Worm (Caenorhabditis elegans) whole organism, L1 larva: ENCODE data around the gene Y62F5A.9.
A peak's percentile ranks its signal among the peaks of the same experiment; 100 is the strongest.

Source experiments
- C16A3.4 ChIP-seq: fragments of 150-350 bp; optimal IDR thresholded peaks from 2 replicates; lab custom pipeline; 2014; ENCODE audit warnings: missing biosample characterization, missing genetic modification characterization
- F16B12.6 ChIP-seq: fragments of 150-350 bp; optimal IDR thresholded peaks from 2 replicates; lab custom pipeline; 2014; ENCODE audit warnings: missing biosample characterization, missing genetic modification characterization
- blmp-1 ChIP-seq: fragments of 150-350 bp; optimal IDR thresholded peaks from 2 replicates; lab custom pipeline; 2014; ENCODE audit warnings: missing biosample characterization, missing genetic modification characterization
- ceh-63 ChIP-seq: fragments of 200-800 bp; sonication (Bioruptor generic); optimal IDR thresholded peaks from 2 replicates; lab custom pipeline; 2018; ENCODE audit warnings: mild to moderate bottlenecking, missing genetic modification characterization, missing compliant biosample characterization
- ceh-8 ChIP-seq: fragments of 200-800 bp; sonication (Bioruptor generic); optimal IDR thresholded peaks from 2 replicates; lab custom pipeline; 2018; ENCODE audit warnings: mild to moderate bottlenecking, missing genetic modification characterization, moderate library complexity, missing compliant biosample characterization
- ceh-88 ChIP-seq: fragments of 200-800 bp; sonication (Bioruptor generic); IDR thresholded peaks from 2 replicates; pipeline ENCODE4 v1.3.6; 2022; ENCODE audit warnings: missing genetic modification characterization, missing compliant biosample characterization
- ceh-90 ChIP-seq: sonication (generic microtip); optimal IDR thresholded peaks from 2 replicates; lab custom pipeline; 2016; ENCODE audit warnings: missing genetic modification characterization, missing compliant biosample characterization
- dpl-1 ChIP-seq, 3 experiments: fragments of 150-350 bp in 2 of 3; sonication (generic microtip) in 1 of 3; optimal IDR thresholded peaks; 2 replicates each; lab custom pipeline; 2014 to 2017; ENCODE audit warnings: missing biosample characterization in 3 of 3, missing genetic modification characterization in 3 of 3, missing genetic modification reagents in 3 of 3
- efl-1 ChIP-seq, 4 experiments: fragments of 150-350 bp; optimal IDR thresholded peaks in 3 of 4; peaks in 1 of 4; 1 replicate in 1 of 4; 2 replicates in 3 of 4; lab custom pipeline; 2014; ENCODE audit warnings: missing biosample characterization in 2 of 4, missing genetic modification characterization in 2 of 4, missing genetic modification reagents in 2 of 4
- efl-3 ChIP-seq: fragments of 200-800 bp; sonication (Bioruptor generic); optimal IDR thresholded peaks from 2 replicates; lab custom pipeline; 2018; ENCODE audit warnings: mild to moderate bottlenecking, missing genetic modification characterization, missing compliant biosample characterization
- egl-13 ChIP-seq: sonication (generic microtip); optimal IDR thresholded peaks from 2 replicates; lab custom pipeline; 2016; ENCODE audit warnings: missing genotype, missing genetic modification reagents, missing genetic modification characterization, missing compliant biosample characterization
- egl-27 ChIP-seq, 2 experiments: fragments of 150-350 bp in 1 of 2; sonication (generic microtip); optimal IDR thresholded peaks; 3 replicates each; lab custom pipeline; 2017 to 2018; ENCODE audit warnings: missing biosample characterization in 2 of 2, missing genetic modification characterization in 2 of 2, missing genetic modification reagents in 2 of 2
- elt-2 ChIP-seq: sonication (generic microtip); optimal IDR thresholded peaks from 2 replicates; lab custom pipeline; 2016; ENCODE audit warnings: missing genetic modification characterization, mild to moderate bottlenecking, inconsistent platforms, missing compliant biosample characterization, missing genetic modification reagents
- fkh-4 ChIP-seq: sonication (generic microtip); optimal IDR thresholded peaks from 2 replicates; lab custom pipeline; 2016; ENCODE audit warnings: missing compliant biosample characterization, missing genetic modification characterization, borderline replicate concordance
- grh-1 ChIP-seq: fragments of 200-800 bp; sonication (Bioruptor generic); IDR thresholded peaks from 2 replicates; pipeline ENCODE4 v1.3.6; 2022; ENCODE audit warnings: missing genetic modification reagents, missing genetic modification characterization, missing compliant biosample characterization
- hlh-4 ChIP-seq: sonication (generic microtip); optimal IDR thresholded peaks from 2 replicates; lab custom pipeline; 2016; ENCODE audit warnings: mild to moderate bottlenecking, missing genetic modification characterization, missing compliant biosample characterization
- isw-1 ChIP-seq: fragments of 200-800 bp; sonication (Bioruptor generic); IDR thresholded peaks from 2 replicates; pipeline ENCODE4 v1.3.6; 2022; ENCODE audit warnings: missing genetic modification characterization, missing compliant biosample characterization
- lin-13 ChIP-seq: fragments of 150-350 bp; optimal IDR thresholded peaks from 2 replicates; lab custom pipeline; 2014; ENCODE audit warnings: missing biosample characterization, missing genetic modification reagents, missing genetic modification characterization
- lin-14 ChIP-seq: fragments of 200-800 bp; sonication (Bioruptor generic); optimal IDR thresholded peaks from 2 replicates; lab custom pipeline; 2018; ENCODE audit warnings: mild to moderate bottlenecking, missing genetic modification characterization, moderate library complexity, missing compliant biosample characterization
- lin-35 ChIP-seq, 2 experiments: fragments of 150-350 bp; optimal IDR thresholded peaks; 2 replicates each; lab custom pipeline; 2014; ENCODE audit warnings: missing biosample characterization in 2 of 2, missing genetic modification characterization in 2 of 2, missing genetic modification reagents in 2 of 2
- lin-39 ChIP-seq: fragments of 150-350 bp; optimal IDR thresholded peaks from 2 replicates; lab custom pipeline; 2014; ENCODE audit warnings: missing biosample characterization, missing genetic modification reagents, missing genetic modification characterization
- lir-3 ChIP-seq: sonication (generic microtip); optimal IDR thresholded peaks from 2 replicates; lab custom pipeline; 2016; ENCODE audit warnings: mild to moderate bottlenecking, missing genetic modification characterization, moderate library complexity, missing compliant biosample characterization; ENCODE audit not compliant: poor library complexity
- lsy-2 ChIP-seq, 2 experiments: fragments of 150-350 bp; optimal IDR thresholded peaks; 2 replicates each; lab custom pipeline; 2014; ENCODE audit warnings: missing biosample characterization in 2 of 2, missing genetic modification characterization in 2 of 2
- mab-9 ChIP-seq: fragments of 200-800 bp; sonication (Bioruptor generic); IDR thresholded peaks from 2 replicates; pipeline ENCODE4 v1.3.6; 2022; ENCODE audit warnings: missing genetic modification reagents, missing genetic modification characterization, missing compliant biosample characterization
- mdl-1 ChIP-seq, 2 experiments: fragments of 150-350 bp; optimal IDR thresholded peaks; 2 replicates each; lab custom pipeline; 2014 to 2017; ENCODE audit warnings: missing biosample characterization in 2 of 2, missing genetic modification characterization in 2 of 2, inconsistent platforms in 1 of 2
- mep-1 ChIP-seq: fragments of 150-350 bp; optimal IDR thresholded peaks from 2 replicates; lab custom pipeline; 2014; ENCODE audit warnings: missing biosample characterization, missing genetic modification characterization
- nhr-11 ChIP-seq: fragments of 150-350 bp; optimal IDR thresholded peaks from 2 replicates; lab custom pipeline; 2014; ENCODE audit warnings: missing biosample characterization, missing genetic modification characterization
- nhr-19 ChIP-seq: fragments of 200-800 bp; sonication (Bioruptor generic); conservative IDR thresholded peaks from 2 replicates; pipeline ENCODE4 v1.3.6; 2022; ENCODE audit warnings: missing genetic modification characterization, missing compliant biosample characterization
- nhr-20 ChIP-seq: sonication (generic microtip); optimal IDR thresholded peaks from 2 replicates; lab custom pipeline; 2016; ENCODE audit warnings: mild to moderate bottlenecking, missing genetic modification characterization, missing compliant biosample characterization
- nhr-237 ChIP-seq: fragments of 150-350 bp; optimal IDR thresholded peaks from 2 replicates; lab custom pipeline; 2014; ENCODE audit warnings: missing biosample characterization, missing genetic modification characterization
- nhr-28 ChIP-seq: fragments of 150-350 bp; optimal IDR thresholded peaks from 2 replicates; lab custom pipeline; 2014; ENCODE audit warnings: missing biosample characterization, missing genetic modification characterization
- nhr-47 ChIP-seq: sonication (generic microtip); optimal IDR thresholded peaks from 2 replicates; lab custom pipeline; 2016; ENCODE audit warnings: mild to moderate bottlenecking, missing genetic modification characterization, moderate library complexity, missing compliant biosample characterization
- nhr-85 ChIP-seq: sonication (generic microtip); peaks from one replicate; lab custom pipeline; 2016; ENCODE audit warnings: missing genetic modification characterization, inconsistent platforms, missing compliant biosample characterization
- nhr-90 ChIP-seq: sonication (generic microtip); optimal IDR thresholded peaks from 2 replicates; lab custom pipeline; 2016; ENCODE audit warnings: mild to moderate bottlenecking, missing genetic modification characterization, missing compliant biosample characterization; ENCODE audit not compliant: poor library complexity
- pax-3 ChIP-seq: fragments of 200-800 bp; sonication (Bioruptor generic); optimal IDR thresholded peaks from 2 replicates; lab custom pipeline; 2018; ENCODE audit warnings: mild to moderate bottlenecking, missing genetic modification characterization, moderate library complexity, missing compliant biosample characterization
- rnt-1 ChIP-seq: sonication (generic microtip); optimal IDR thresholded peaks from 2 replicates; lab custom pipeline; 2016; ENCODE audit warnings: mild to moderate bottlenecking, missing genetic modification characterization, moderate library complexity, missing compliant biosample characterization
- skn-1 ChIP-seq: fragments of 150-350 bp; optimal IDR thresholded peaks from 2 replicates; lab custom pipeline; 2014; ENCODE audit warnings: missing biosample characterization, missing genetic modification characterization
- snpc-4 ChIP-seq: fragments of 150-350 bp; optimal IDR thresholded peaks from 2 replicates; lab custom pipeline; 2014; ENCODE audit warnings: missing biosample characterization, missing genetic modification characterization
- sox-4 ChIP-seq: sonication (generic microtip); optimal IDR thresholded peaks from 2 replicates; lab custom pipeline; 2016; ENCODE audit warnings: missing genetic modification characterization, missing compliant biosample characterization
- sptf-1 ChIP-seq: fragments of 150-350 bp; optimal IDR thresholded peaks from 2 replicates; lab custom pipeline; 2014; ENCODE audit warnings: missing biosample characterization, missing genetic modification characterization
- tbx-2 ChIP-seq: sonication (generic microtip); optimal IDR thresholded peaks from 2 replicates; lab custom pipeline; 2016; ENCODE audit warnings: missing genetic modification characterization, missing compliant biosample characterization
- unc-86 ChIP-seq: sonication (generic microtip); optimal IDR thresholded peaks from 2 replicates; lab custom pipeline; 2016; ENCODE audit warnings: missing genetic modification characterization, missing compliant biosample characterization
- unc-98 ChIP-seq: fragments of 200-800 bp; sonication (Bioruptor generic); IDR thresholded peaks from 2 replicates; pipeline ENCODE4 v1.3.6; 2022; ENCODE audit warnings: missing genetic modification characterization, missing compliant biosample characterization
- vab-15 ChIP-seq: sonication (generic microtip); optimal IDR thresholded peaks from 2 replicates; lab custom pipeline; 2017; ENCODE audit warnings: missing genotype, mild to moderate bottlenecking, missing genetic modification characterization, missing compliant biosample characterization
- xbp-1 ChIP-seq: sonication (generic microtip); optimal IDR thresholded peaks from 2 replicates; lab custom pipeline; 2016; ENCODE audit warnings: missing genetic modification characterization, missing compliant biosample characterization
- zip-4 ChIP-seq: fragments of 200-800 bp; sonication (Bioruptor generic); optimal IDR thresholded peaks from 2 replicates; lab custom pipeline; 2018; ENCODE audit warnings: mild to moderate bottlenecking, missing genetic modification characterization, moderate library complexity, missing compliant biosample characterization
- ztf-4 ChIP-seq: fragments of 150-350 bp; optimal IDR thresholded peaks from 2 replicates; lab custom pipeline; 2014; ENCODE audit warnings: missing biosample characterization, missing genetic modification characterization

The Y62F5A.9 gene

DNA sequence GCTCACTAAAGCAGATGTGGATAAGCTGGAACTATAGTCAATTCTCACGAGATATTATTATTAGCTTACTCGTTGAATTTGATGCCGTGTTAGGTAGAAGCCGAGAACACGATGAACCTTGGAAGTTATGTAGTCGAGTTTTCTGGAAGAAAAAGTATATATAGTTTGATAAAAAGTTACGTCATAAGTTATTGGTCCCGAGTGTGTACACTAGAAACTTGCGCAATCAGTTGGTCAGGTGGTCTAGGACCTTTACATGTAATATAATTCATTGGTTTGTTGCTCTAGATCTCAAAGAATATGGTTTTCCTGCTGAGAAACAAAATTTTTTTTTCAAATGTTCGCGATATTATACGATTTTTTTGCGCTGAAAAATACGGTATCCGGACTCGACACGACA lies 2.7 kb downstream of the Y62F5A.9 start:
- TF ChIP-seq unc-86 (tag; lab: Kevin White, UChicago) (no peak), efl-1 (optimal IDR thresholded peaks at IDR 0.05; lab: Kevin White, UChicago) (no peak), efl-1 (GFP tag; optimal IDR thresholded peaks at IDR 0.05 in 1 of 2; lab: Kevin White, UChicago) (peak in 1 of 2 experiments; percentile 82)

DNA sequence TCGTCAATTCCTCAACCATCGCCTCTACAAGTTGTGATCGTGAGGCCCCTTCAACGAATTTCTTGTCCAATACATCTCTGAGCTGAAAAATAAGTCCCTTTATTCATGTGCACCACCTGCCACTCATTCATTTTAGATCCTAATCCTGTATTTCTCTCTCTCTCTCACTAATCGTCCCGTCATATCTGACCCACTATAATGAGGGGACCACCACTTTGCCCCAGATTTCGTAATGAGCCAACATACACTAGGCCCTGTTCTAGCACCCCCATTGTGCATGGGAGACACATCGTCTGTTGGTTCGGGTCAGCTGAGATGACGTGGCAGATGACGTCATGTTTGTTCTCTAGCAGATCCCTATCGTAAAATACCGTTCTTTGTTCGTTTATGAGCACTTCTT lies 3.2 kb downstream of the Y62F5A.9 start:
- TF ChIP-seq egl-27 (tag; optimal IDR thresholded peaks at IDR 0.05; lab: Kevin White, UChicago) (no peak), blmp-1 (tag; lab: Kevin White, UChicago) (no peak), lir-3 (no peak), mdl-1 (tag; optimal IDR thresholded peaks at IDR 0.05; lab: Kevin White, UChicago) (no peak), ceh-90 (no peak), sptf-1 (tag; lab: Kevin White, UChicago) (no peak), lin-39 (tag; lab: Kevin White, UChicago) (no peak), F16B12.6 (tag; lab: Kevin White, UChicago) (no peak), egl-13 (tag; lab: Kevin White, UChicago) (no peak), nhr-11 (tag; lab: Kevin White, UChicago) (no peak), snpc-4 (tag; lab: Kevin White, UChicago) (no peak), nhr-47 (no peak), xbp-1 (tag; lab: Kevin White, UChicago) (no peak), nhr-28 (tag; lab: Kevin White, UChicago) (no peak), mep-1 (no peak), ztf-4 (tag; lab: Kevin White, UChicago) (no peak), nhr-19 (GFP tag; lab: Robert Waterston, UW) (no peak)
- TF ChIP-seq, all 84 proteins: peak for 0

DNA sequence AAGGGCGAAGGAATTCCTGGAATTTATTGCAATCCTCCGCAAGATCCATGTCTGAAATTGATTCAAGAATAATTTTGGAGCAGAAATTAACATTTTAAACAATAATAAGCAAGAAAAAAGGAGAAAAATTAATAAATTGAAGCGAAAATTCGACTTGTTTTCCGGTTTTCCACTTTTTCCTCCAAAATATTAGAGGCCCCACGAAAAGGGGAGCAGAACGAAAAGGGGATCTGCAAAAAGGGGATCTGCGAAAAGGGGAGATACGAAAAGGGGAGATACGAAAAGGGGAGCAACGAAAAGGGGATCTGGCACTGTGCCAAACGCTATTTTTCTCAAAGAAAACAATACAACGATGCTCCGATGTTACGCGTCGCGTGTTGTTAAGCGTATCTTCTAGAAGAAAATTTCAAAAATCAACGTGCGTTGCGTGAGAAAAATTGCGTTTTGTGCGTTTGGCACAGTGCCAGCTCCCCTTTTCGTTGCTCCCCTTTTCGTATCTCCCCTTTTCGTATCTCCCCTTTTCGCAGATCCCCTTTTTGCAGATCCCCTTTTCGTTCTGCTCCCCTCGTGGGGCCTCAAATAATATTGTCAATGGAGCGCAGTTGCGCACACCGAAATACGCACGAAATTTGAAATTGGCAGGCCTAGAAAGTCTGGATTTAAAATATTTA lies 4.1 kb downstream of the Y62F5A.9 start, which contains the start of gene Y62F5A.12:
TSS of gene Y62F5A.12 (minus strand) at position 51 of the 671 bp plus-strand sequence.
- TF ChIP-seq nhr-237: peak; percentile 34
- peak; percentile 11 for TF ChIP-seq zip-4 (GFP tag; lab: Kevin White, UChicago)
- TF ChIP-seq ceh-88 (GFP tag; lab: Robert Waterston, UW): peak; percentile 90
- peak; percentile 71 for TF ChIP-seq C16A3.4
- TF ChIP-seq skn-1: peak; percentile 42
- TF ChIP-seq nhr-90 (tag; lab: Kevin White, UChicago): peak; percentile 86
- peak; percentile 99 for TF ChIP-seq rnt-1 (tag; lab: Kevin White, UChicago)
- peak; percentile 82 for TF ChIP-seq tbx-2
- TF ChIP-seq sox-4: peak; percentile 78
- peak; percentile 78 to 92 for TF ChIP-seq lin-35 (GFP tag; optimal IDR thresholded peaks at IDR 0.05; lab: Kevin White, UChicago)
- peak; percentile 76 for TF ChIP-seq vab-15 (tag; lab: Kevin White, UChicago)
- TF ChIP-seq mab-9 (GFP tag; lab: Robert Waterston, UW): peak; percentile 87
- peak; percentile 84 for TF ChIP-seq lin-14
- TF ChIP-seq ceh-8 (GFP tag; lab: Kevin White, UChicago): peak; percentile 57
- peak in 1 of 2 experiments; percentile 71 for TF ChIP-seq mdl-1 (tag; optimal IDR thresholded peaks at IDR 0.05; lab: Kevin White, UChicago)
- peak; percentile 54 for TF ChIP-seq fkh-4
- peak; percentile 94 for TF ChIP-seq unc-98
- peak; percentile 91 for TF ChIP-seq lir-3
- peak; percentile 10 for TF ChIP-seq efl-3 (GFP tag; lab: Kevin White, UChicago)
- TF ChIP-seq grh-1 (GFP tag; lab: Robert Waterston, UW): peak; percentile 58
- peak; percentile 42 for TF ChIP-seq elt-2 (tag; lab: Kevin White, UChicago)
- peak; percentile 86 for TF ChIP-seq nhr-20
- peak; percentile 86 for TF ChIP-seq ceh-63 (GFP tag; lab: Kevin White, UChicago)
- TF ChIP-seq lin-13 (GFP tag; lab: Kevin White, UChicago): peak; percentile 59
- TF ChIP-seq dpl-1 (GFP tag; optimal IDR thresholded peaks at IDR 0.05; lab: Kevin White, UChicago): peak; percentile 81 to 89 (median 85)
- peak; percentile 89 for TF ChIP-seq isw-1
- TF ChIP-seq blmp-1 (tag; lab: Kevin White, UChicago): peak; percentile 22
- TF ChIP-seq pax-3 (tag; lab: Kevin White, UChicago): peak; percentile 89
- peak; percentile 20 for TF ChIP-seq hlh-4 (tag; lab: Kevin White, UChicago)
- TF ChIP-seq nhr-85 (tag; lab: Kevin White, UChicago): peak; percentile 74
- peak; percentile 72 to 73 for TF ChIP-seq lsy-2 (tag; optimal IDR thresholded peaks at IDR 0.05; lab: Kevin White, UChicago)
- peak; percentile 51 for TF ChIP-seq ceh-90
